Worm (Caenorhabditis elegans): ENCODE data around the gene F42H10.6.

F42H10.6 gene

DNA sequence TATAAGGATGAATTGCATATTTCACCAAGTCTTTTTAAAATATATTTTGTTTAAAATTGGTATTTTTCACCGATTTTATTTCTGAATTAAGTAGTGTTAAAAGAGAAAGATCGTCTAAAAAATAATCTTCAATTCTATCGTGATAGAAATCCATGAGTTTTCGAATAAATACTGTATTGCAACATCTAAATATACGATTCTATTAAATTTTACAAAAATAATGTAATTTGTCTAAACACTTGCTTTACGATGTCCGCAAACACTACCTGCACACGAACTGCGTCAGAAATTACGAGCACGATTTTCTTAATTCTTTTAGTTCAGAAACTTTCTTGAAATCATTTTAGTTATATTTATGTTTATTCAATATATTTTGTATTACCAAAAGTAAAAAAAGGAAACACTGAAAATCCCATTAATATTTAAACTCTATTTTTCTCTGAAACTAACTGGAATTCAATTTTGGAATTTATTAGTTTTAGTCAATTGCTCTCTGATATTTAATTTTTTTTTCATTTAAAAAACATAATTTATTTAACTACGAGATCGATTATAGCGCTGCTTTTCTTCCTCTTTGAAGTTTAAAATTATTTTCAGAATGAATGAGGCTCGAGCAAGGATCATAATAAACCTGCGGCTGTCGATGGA, 31.0 kb downstream of the F42H10.6 start, which contains the start of gene mrpl-32 (continued):
- peak; percentile 20 for TF ChIP-seq ceh-79 (tag; optimal IDR thresholded peaks at IDR 0.05)
- 0 out of 2 replicates have a peak, but pooled peaks have one; percentile 19 for TF ChIP-seq Y79H2A.3 (GFP tag; conservative IDR thresholded peaks at IDR 0.05)
- TF ChIP-seq ztf-28 (GFP tag; IDR thresholded peaks at IDR 0.05): no peak
- TF ChIP-seq hsf-1 (GFP tag; IDR thresholded peaks at IDR 0.05): peak; percentile 87
- peak; percentile 39 for TF ChIP-seq atf-7 (tag; optimal IDR thresholded peaks at IDR 0.05)

DNA sequence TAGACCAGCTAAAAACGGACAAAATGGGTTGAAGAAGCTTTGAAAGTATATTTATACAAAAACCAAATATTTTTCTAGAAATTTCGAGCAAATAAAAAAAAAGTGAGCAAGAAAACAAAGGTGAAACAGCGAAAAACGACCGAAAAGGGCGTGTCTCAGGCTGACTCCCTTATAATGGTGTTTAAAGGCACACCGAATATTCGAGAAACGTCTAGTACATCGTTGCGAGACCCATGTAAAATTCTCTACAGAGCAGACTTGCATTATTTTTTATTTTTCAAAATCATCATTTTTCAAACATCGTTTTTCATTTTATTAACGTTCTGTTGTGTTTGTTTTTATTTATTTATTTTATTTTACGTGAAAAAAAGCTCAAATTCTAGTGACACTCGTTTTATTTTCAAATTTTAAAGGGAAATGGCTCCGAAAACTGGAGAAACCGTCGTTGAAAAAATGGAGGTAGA, 33.3 kb downstream of the F42H10.6 start, which contains the start of gene rpn-3:
Gene rpn-3 (plus strand): TSS at position 414 of the 464 bp plus-strand sequence.
- TF ChIP-seq tbx-9 (tag; optimal IDR thresholded peaks at IDR 0.05; ENCODE audit: borderline replicate concordance) (no peak), T07F8.4 (tag; optimal IDR thresholded peaks at IDR 0.05) (no peak), nfya-2 (GFP tag; IDR thresholded peaks at IDR 0.05) (no peak), nfya-1 (tag; optimal IDR thresholded peaks at IDR 0.05; ENCODE audit: borderline replicate concordance, insufficient read depth) (no peak), attf-6 (GFP tag; IDR thresholded peaks at IDR 0.05) (peak; percentile 48; the same call in 1 of the 2 replicates), repo-1 (tag; optimal IDR thresholded peaks at IDR 0.05) (peak; percentile 90), let-607 (tag; optimal IDR thresholded peaks at IDR 0.05) (peak in 1 of 2 experiments; percentile 92), snpc-3.4 (tag; optimal IDR thresholded peaks at IDR 0.05) (peak; percentile 93), bed-1 (GFP tag; IDR thresholded peaks at IDR 0.05) (no peak), zfh-2 (GFP tag; conservative IDR thresholded peaks at IDR 0.05) (no peak), Y67H2A.10 (GFP tag; conservative IDR thresholded peaks at IDR 0.05) (peak; percentile 87), dpl-1 (GFP tag; optimal IDR thresholded peaks at IDR 0.05) (peak; percentile 64), tlf-1 (GFP tag; optimal IDR thresholded peaks at IDR 0.05) (peak; percentile 96), C06A6.2 (GFP tag; conservative IDR thresholded peaks at IDR 0.05) (peak; percentile 84), lin-35 (GFP tag; optimal IDR thresholded peaks at IDR 0.05) (peak in 2 of 3 experiments; percentile 66 to 92), unc-62 (GFP tag; optimal IDR thresholded peaks at IDR 0.05) (peak; percentile 2), hrde-1 (tag; optimal IDR thresholded peaks at IDR 0.05; ENCODE audit: borderline replicate concordance) (peak; percentile 17), Y53G8AR.9 (GFP tag; conservative IDR thresholded peaks at IDR 0.05) (peak; percentile 97), ceh-91 (GFP tag; IDR thresholded peaks at IDR 0.05) (peak; percentile 80), chd-7 (tag; optimal IDR thresholded peaks at IDR 0.05) (peak; percentile 49), zim-3 (tag; optimal IDR thresholded peaks at IDR 0.05) (no peak), die-1 (tag; optimal IDR thresholded peaks at IDR 0.05) (no peak), attf-3 (GFP tag; conservative IDR thresholded peaks at IDR 0.05) (peak; percentile 84), cebp-1 (GFP tag; IDR thresholded peaks at IDR 0.05) (peak; percentile 65), cebp-1 (tag; optimal IDR thresholded peaks at IDR 0.05) (peak; percentile 77), efl-1 (GFP tag; optimal IDR thresholded peaks at IDR 0.05) (peak; percentile 69), F49E8.2 (tag; optimal IDR thresholded peaks at IDR 0.05; ENCODE audit: insufficient read depth) (peak; percentile 91), egl-18 (GFP tag; IDR thresholded peaks at IDR 0.05) (no peak), sdz-38 (tag; optimal IDR thresholded peaks at IDR 0.05) (no peak), ama-1 (optimal IDR thresholded peaks at IDR 0.05) (no peak), ama-1 (GFP tag; optimal IDR thresholded peaks at IDR 0.05) (no peak), snpc-1.3 (tag; optimal IDR thresholded peaks at IDR 0.05; ENCODE audit: insufficient read depth) (peak; percentile 78), K11D2.4 (GFP tag; IDR thresholded peaks at IDR 0.05) (peak; percentile 93), madf-8 (GFP tag; conservative IDR thresholded peaks at IDR 0.05) (peak; percentile 80), hlh-12 (tag; optimal IDR thresholded peaks at IDR 0.05) (no peak), madf-3 (GFP tag; IDR thresholded peaks at IDR 0.05) (peak; percentile 94), mel-28 (tag; optimal IDR thresholded peaks at IDR 0.05; ENCODE audit: borderline replicate concordance) (peak; percentile 3), aptf-3 (GFP tag; IDR thresholded peaks at IDR 0.05) (0 out of 2 replicates have a peak, but pooled peaks have one; percentile 32), F57C9.4 (tag; optimal IDR thresholded peaks at IDR 0.05) (no peak), B0336.3 (GFP tag; IDR thresholded peaks at IDR 0.05) (peak; percentile 85), nfyb-1 (GFP tag; IDR thresholded peaks at IDR 0.05) (peak; percentile 95)
